Fruit fly (Drosophila melanogaster) whole organism, adult: ENCODE data around the gene Nf1.

Source experiments
- CG12768 ChIP-seq: fragments of 200-800 bp; sonication (Bioruptor generic); optimal IDR thresholded peaks from 2 replicates; lab custom pipeline; 2017; ENCODE audit warnings: missing biosample characterization, missing genetic modification characterization, mild to moderate bottlenecking, moderate library complexity, missing genetic modification reagents
- CG14711 ChIP-seq: fragments of 200-800 bp; sonication (Bioruptor generic); optimal IDR thresholded peaks from 2 replicates; lab custom pipeline; 2018; ENCODE audit warnings: missing biosample characterization, mild to moderate bottlenecking, missing genetic modification characterization, moderate library complexity
- CG5204 ChIP-seq: fragments of 200-800 bp; sonication (Bioruptor generic); optimal IDR thresholded peaks from 2 replicates; lab custom pipeline; 2016; ENCODE audit warnings: missing biosample characterization, missing genetic modification characterization
- CG7045 ChIP-seq: fragments of 200-800 bp; sonication (Bioruptor generic); optimal IDR thresholded peaks from 2 replicates; lab custom pipeline; 2017; ENCODE audit warnings: missing biosample characterization, mild to moderate bottlenecking, missing genetic modification characterization
- CG7101 ChIP-seq: fragments of 200-800 bp; sonication (Bioruptor generic); optimal IDR thresholded peaks from 2 replicates; lab custom pipeline; 2018; ENCODE audit warnings: missing biosample characterization, mild to moderate bottlenecking, missing genetic modification characterization, moderate library complexity
- Clk ChIP-seq: fragments of 200-800 bp; sonication (Bioruptor generic); optimal IDR thresholded peaks from 2 replicates; lab custom pipeline; 2017; ENCODE audit warnings: missing biosample characterization, missing genetic modification characterization
- Crg-1 ChIP-seq: fragments of 200-800 bp; sonication (Bioruptor generic); optimal IDR thresholded peaks from 2 replicates; lab custom pipeline; 2016; ENCODE audit warnings: missing biosample characterization, missing genetic modification characterization
- Hr96 ChIP-seq: fragments of 200-800 bp; sonication (Bioruptor generic); optimal IDR thresholded peaks from 2 replicates; lab custom pipeline; 2016; ENCODE audit warnings: missing biosample characterization, missing genetic modification characterization
- Mnt ChIP-seq: fragments of 200-800 bp; sonication (Bioruptor generic); optimal IDR thresholded peaks from 2 replicates; lab custom pipeline; 2016; ENCODE audit warnings: missing biosample characterization, mild to moderate bottlenecking, missing genetic modification characterization
- bab1 ChIP-seq: fragments of 200-800 bp; sonication (Bioruptor generic); optimal IDR thresholded peaks from 3 replicates; lab custom pipeline; 2019; ENCODE audit warnings: missing biosample characterization, mild to moderate bottlenecking, missing genetic modification characterization, moderate library complexity
- kay ChIP-seq: fragments of 200-800 bp; sonication (Bioruptor generic); peaks from one replicate; lab custom pipeline; 2016; ENCODE audit warnings: missing biosample characterization, missing genetic modification characterization, borderline replicate concordance
- pad ChIP-seq: fragments of 200-800 bp; sonication (Bioruptor generic); optimal IDR thresholded peaks from 3 replicates; lab custom pipeline; 2017; ENCODE audit warnings: missing biosample characterization, missing genetic modification characterization, mild to moderate bottlenecking, moderate library complexity, missing genetic modification reagents
- tj ChIP-seq: fragments of 200-800 bp; sonication (Bioruptor generic); optimal IDR thresholded peaks from 3 replicates; lab custom pipeline; 2017; ENCODE audit warnings: missing biosample characterization, mild to moderate bottlenecking, missing genetic modification characterization, moderate library complexity
- toe ChIP-seq: fragments of 200-800 bp; sonication (Bioruptor generic); optimal IDR thresholded peaks from 2 replicates; lab custom pipeline; 2016; ENCODE audit warnings: missing biosample characterization, missing genetic modification characterization

DNA sequence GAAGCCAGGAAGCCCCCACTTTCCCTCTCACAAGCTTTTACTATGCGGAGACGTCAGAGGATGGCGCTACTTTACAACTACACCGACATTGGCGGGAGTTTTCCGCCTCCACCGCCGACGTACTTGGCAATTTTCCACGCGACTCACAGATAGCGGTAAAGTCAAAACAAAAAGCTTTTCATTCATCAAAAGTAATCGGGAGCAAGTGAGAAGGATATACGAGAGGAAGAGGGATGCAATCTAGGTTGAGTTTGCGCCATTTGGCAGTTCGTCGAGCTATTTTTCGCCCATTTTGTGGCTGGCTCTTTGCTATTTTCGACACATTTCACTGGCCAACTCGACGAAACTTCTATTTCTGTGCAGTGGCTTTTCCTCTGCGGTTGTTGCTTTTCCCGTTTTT is 13.9 kb upstream of the Nf1 start:
- TF ChIP-seq CG14711 (tag; lab: Kevin White, UChicago) (no peak), CG7045 (GFP tag; lab: Kevin White, UChicago) (no peak), tj (GFP tag; lab: Kevin White, UChicago) (no peak), Mnt (GFP tag; lab: Kevin White, UChicago) (no peak), pad (no peak), Clk (no peak), kay (GFP tag; lab: Kevin White, UChicago) (no peak), CG5204 (no peak), toe (GFP tag; lab: Kevin White, UChicago) (no peak), bab1 (GFP tag; lab: Kevin White, UChicago) (no peak), CG12768 (GFP tag; lab: Kevin White, UChicago) (no peak), Hr96 (no peak), CG7101 (tag; lab: Kevin White, UChicago) (no peak), Crg-1 (GFP tag; lab: Kevin White, UChicago) (no peak)
